Worm (Caenorhabditis elegans) whole organism, early embryonic: Measurements from ENCODE around the gene srlf-35.

Source experiments
- B0310.2 ChIP-seq: sonication (generic microtip); optimal IDR thresholded peaks from 2 replicates; lab custom pipeline; 2016; ENCODE audit warnings: mild to moderate bottlenecking, missing genetic modification characterization, missing compliant biosample characterization
- ama-1 ChIP-seq: fragments of 150-350 bp; optimal IDR thresholded peaks from 2 replicates; lab custom pipeline; 2014
- ceh-13 ChIP-seq: fragments of 200-800 bp; sonication (Bioruptor generic); optimal IDR thresholded peaks from 2 replicates; lab custom pipeline; 2018; ENCODE audit warnings: mild to moderate bottlenecking, missing genetic modification characterization, missing compliant biosample characterization
- ets-7 ChIP-seq: sonication (generic microtip); optimal IDR thresholded peaks from 2 replicates; lab custom pipeline; 2016; ENCODE audit warnings: missing genotype, missing genetic modification characterization, missing compliant biosample characterization
- hmbx-1 ChIP-seq: sonication (generic microtip); optimal IDR thresholded peaks from 2 replicates; lab custom pipeline; 2016; ENCODE audit warnings: mild to moderate bottlenecking, missing genetic modification characterization, missing compliant biosample characterization
- hmg-4 ChIP-seq: fragments of 200-800 bp; sonication (Bioruptor generic); optimal IDR thresholded peaks from 2 replicates; lab custom pipeline; 2018; ENCODE audit warnings: mild to moderate bottlenecking, missing genetic modification characterization, missing compliant biosample characterization
- hnd-1 ChIP-seq: sonication (generic microtip); optimal IDR thresholded peaks from 2 replicates; lab custom pipeline; 2016; ENCODE audit warnings: missing genetic modification characterization, missing compliant biosample characterization
- pes-1 ChIP-seq: fragments of 200-800 bp; sonication (Bioruptor generic); IDR thresholded peaks from 2 replicates; pipeline ENCODE4 v1.3.6; 2022; ENCODE audit warnings: missing genetic modification reagents, missing genetic modification characterization, missing compliant biosample characterization
- scrt-1 ChIP-seq: fragments of 200-800 bp; sonication (Bioruptor generic); IDR thresholded peaks from 2 replicates; pipeline ENCODE4 v1.3.6; 2022; ENCODE audit warnings: missing genetic modification characterization, missing compliant biosample characterization
- tbx-37 ChIP-seq: fragments of 200-800 bp; sonication (Bioruptor generic); conservative IDR thresholded peaks from 2 replicates; pipeline ENCODE4 v1.3.6; 2022; ENCODE audit warnings: missing genetic modification reagents, missing genetic modification characterization, missing compliant biosample characterization
- tra-4 ChIP-seq: sonication (generic microtip); optimal IDR thresholded peaks from 2 replicates; lab custom pipeline; 2017; ENCODE audit warnings: missing genetic modification characterization, missing compliant biosample characterization

DNA sequence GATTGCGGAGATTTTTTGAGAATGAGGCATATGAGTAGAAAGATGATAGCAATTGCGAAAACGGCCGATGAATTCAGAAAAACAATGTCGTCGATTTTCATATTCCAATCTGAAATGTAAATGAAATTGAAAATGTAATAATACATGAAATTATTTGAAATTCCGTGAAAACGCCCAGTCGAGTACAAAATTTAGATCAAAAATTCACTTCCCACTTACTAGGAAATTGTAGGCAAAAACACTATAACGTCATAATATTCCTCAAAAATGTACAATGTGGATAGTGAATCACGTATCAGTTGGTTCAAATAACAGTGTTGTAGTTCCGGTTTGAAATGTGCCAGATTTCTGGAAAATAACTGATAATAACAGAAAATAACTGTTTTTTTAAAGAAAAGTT is 2.6 kb upstream of the srlf-35 start, which contains the start of gene str-256:
- TF ChIP-seq ama-1 (lab: Kevin White, UChicago) (no peak), tbx-37 (GFP tag; lab: Robert Waterston, UW) (no peak), B0310.2 (tag; lab: Kevin White, UChicago) (no peak), ceh-13 (GFP tag; lab: Kevin White, UChicago) (no peak), hmg-4 (GFP tag; lab: Kevin White, UChicago) (no peak), hnd-1 (no peak), ets-7 (tag; lab: Kevin White, UChicago) (no peak), tra-4 (tag; lab: Kevin White, UChicago) (no peak), scrt-1 (GFP tag; lab: Robert Waterston, UW) (no peak), hmbx-1 (tag; lab: Kevin White, UChicago) (no peak), pes-1 (GFP tag; lab: Robert Waterston, UW) (no peak)
